Worm (Caenorhabditis elegans): ENCODE results near the gene nrde-1.

DNA sequence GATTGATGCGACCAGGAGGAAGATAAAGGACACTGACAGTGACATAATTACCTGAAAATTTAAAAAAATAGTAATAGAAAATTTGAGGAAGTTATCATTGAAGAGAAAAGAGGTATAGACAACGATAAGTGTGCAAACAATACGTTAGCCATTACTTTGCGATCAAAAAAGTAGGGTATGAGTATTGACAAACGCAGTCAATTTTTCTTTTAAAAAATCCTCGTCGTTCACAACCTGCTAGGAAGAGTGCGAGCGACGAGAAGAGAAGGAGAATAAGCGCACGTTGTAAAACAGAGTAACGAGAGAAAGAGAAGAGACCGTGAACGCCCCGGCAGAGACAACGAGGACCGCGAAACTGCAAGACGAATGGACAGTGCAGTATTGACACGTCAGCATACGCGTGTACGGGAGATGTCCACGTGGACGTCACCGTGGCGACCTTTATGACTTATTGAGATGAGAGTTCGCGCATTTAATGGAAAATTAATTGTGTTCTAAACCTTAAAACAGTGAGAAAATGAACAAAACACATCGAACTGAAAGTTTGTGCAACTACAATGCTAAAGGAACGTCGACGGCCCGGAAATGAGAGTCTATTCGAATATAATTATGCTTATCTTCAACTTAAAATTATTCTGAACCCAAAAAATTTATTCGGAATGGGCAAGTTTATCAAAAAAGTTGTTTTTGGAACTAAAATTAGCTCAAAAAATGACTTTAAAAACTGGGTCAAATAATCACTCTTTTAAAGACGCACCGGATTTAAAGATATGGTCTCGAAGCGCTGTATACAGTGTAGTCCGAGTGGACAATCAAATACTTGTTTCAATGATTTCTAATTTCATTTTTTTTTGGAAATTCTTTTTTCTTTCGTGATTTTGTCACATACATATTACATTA is 11.6 kb upstream of the nrde-1 start, which contains the start of the genes pdi-1 and C14B1.2:
- TF ChIP-seq ama-1 (optimal IDR thresholded peaks at IDR 0.05) (no peak), snpc-4 (tag; optimal IDR thresholded peaks at IDR 0.05) (no peak), dsc-1 (tag; optimal IDR thresholded peaks at IDR 0.05) (no peak), unc-62 (GFP tag; optimal IDR thresholded peaks at IDR 0.05) (no peak), fkh-10 (GFP tag; optimal IDR thresholded peaks at IDR 0.05) (no peak), lin-39 (tag; optimal IDR thresholded peaks at IDR 0.05) (no peak), unc-130 (tag; optimal IDR thresholded peaks at IDR 0.05) (no peak), efl-1 (optimal IDR thresholded peaks at IDR 0.05) (peak; percentile 2 to 31), efl-1 (GFP tag; optimal IDR thresholded peaks at IDR 0.05 in 1 of 2) (peak in 1 of 2 experiments; percentile 33), fos-1 (tag; optimal IDR thresholded peaks at IDR 0.05) (no peak)
